Worm (Caenorhabditis elegans): ENCODE data around the gene cab-1.

Gene cab-1

ce11 chrX:12184393-12184792 is 28.3 kb downstream of the cab-1 start:
- TF ChIP-seq aly-1 (tag; optimal IDR thresholded peaks at IDR 0.05): no peak
- no peak for TF ChIP-seq hmg-4 (GFP tag; optimal IDR thresholded peaks at IDR 0.05)
- TF ChIP-seq scrt-1 (GFP tag; IDR thresholded peaks at IDR 0.05): no peak
- no peak for TF ChIP-seq flt-1 (GFP tag; IDR thresholded peaks at IDR 0.05)
- no peak for TF ChIP-seq ets-7 (tag; optimal IDR thresholded peaks at IDR 0.05)
- TF ChIP-seq sea-1 (GFP tag; conservative IDR thresholded peaks at IDR 0.05): no peak
- no peak for TF ChIP-seq pes-1 (GFP tag; IDR thresholded peaks at IDR 0.05)
- no peak for TF ChIP-seq tbx-37 (GFP tag; conservative IDR thresholded peaks at IDR 0.05)
- TF ChIP-seq hmbx-1 (tag; optimal IDR thresholded peaks at IDR 0.05): no peak
- TF ChIP-seq ceh-13 (GFP tag; optimal IDR thresholded peaks at IDR 0.05): no peak
- TF ChIP-seq F13C5.2 (tag; optimal IDR thresholded peaks at IDR 0.05): no peak
- no peak for TF ChIP-seq B0310.2 (tag; optimal IDR thresholded peaks at IDR 0.05)
- TF ChIP-seq tra-4 (tag; optimal IDR thresholded peaks at IDR 0.05): no peak
- TF ChIP-seq ama-1 (optimal IDR thresholded peaks at IDR 0.05): no peak

- no peak for TF ChIP-seq B0310.2 (tag; optimal IDR thresholded peaks at IDR 0.05)
- TF ChIP-seq pes-1 (GFP tag; IDR thresholded peaks at IDR 0.05): peak; percentile 30; the same call in 1 of the 2 replicates
- TF ChIP-seq F13C5.2 (tag; optimal IDR thresholded peaks at IDR 0.05): peak; percentile 25
- TF ChIP-seq ets-7 (tag; optimal IDR thresholded peaks at IDR 0.05): no peak
- TF ChIP-seq hmg-4 (GFP tag; optimal IDR thresholded peaks at IDR 0.05): peak; percentile 2
Measured at ce11 chrX:12182684-12183477, 29.8 kb downstream of the cab-1 start.

ce11 chrX:12181606-12182005 is 31.1 kb downstream of the cab-1 start:
- TF ChIP-seq F13C5.2 (tag; optimal IDR thresholded peaks at IDR 0.05) (no peak), hnd-1 (tag; optimal IDR thresholded peaks at IDR 0.05) (no peak)

- no peak for TF ChIP-seq B0310.2 (tag; optimal IDR thresholded peaks at IDR 0.05)
- no peak for TF ChIP-seq pes-1 (GFP tag; IDR thresholded peaks at IDR 0.05)
Measured at ce11 chrX:12180681-12181080, 32.0 kb downstream of the cab-1 start.

ce11 chrX:12179817-12180384 is 32.8 kb downstream of the cab-1 start:
- no peak for TF ChIP-seq ceh-36 (tag; optimal IDR thresholded peaks at IDR 0.05)
- TF ChIP-seq aly-1 (tag; optimal IDR thresholded peaks at IDR 0.05): no peak
- no peak for TF ChIP-seq F13C5.2 (tag; optimal IDR thresholded peaks at IDR 0.05)
- TF ChIP-seq ceh-13 (GFP tag; optimal IDR thresholded peaks at IDR 0.05): no peak
- no peak for TF ChIP-seq B0310.2 (tag; optimal IDR thresholded peaks at IDR 0.05)
- TF ChIP-seq sea-1 (GFP tag; conservative IDR thresholded peaks at IDR 0.05): no peak
- TF ChIP-seq hmg-4 (GFP tag; optimal IDR thresholded peaks at IDR 0.05): peak; percentile 35

ce11 chrX:12179090-12179488 is 33.6 kb downstream of the cab-1 start:
- TF ChIP-seq pes-1 (GFP tag; IDR thresholded peaks at IDR 0.05) (no peak), ets-7 (tag; optimal IDR thresholded peaks at IDR 0.05) (no peak), ama-1 (optimal IDR thresholded peaks at IDR 0.05) (no peak), aly-1 (tag; optimal IDR thresholded peaks at IDR 0.05) (no peak)

ce11 chrX:12178351-12179089 is 34.2 kb downstream of the cab-1 start:
- TF ChIP-seq hnd-1 (tag; optimal IDR thresholded peaks at IDR 0.05) (no peak), aly-1 (tag; optimal IDR thresholded peaks at IDR 0.05) (no peak), B0310.2 (tag; optimal IDR thresholded peaks at IDR 0.05) (no peak), tbx-11 (GFP tag; IDR thresholded peaks at IDR 0.05) (no peak), sea-1 (GFP tag; conservative IDR thresholded peaks at IDR 0.05) (no peak), hmg-4 (GFP tag; optimal IDR thresholded peaks at IDR 0.05) (no peak), ceh-36 (tag; optimal IDR thresholded peaks at IDR 0.05) (no peak), ets-7 (tag; optimal IDR thresholded peaks at IDR 0.05) (no peak), ceh-13 (GFP tag; optimal IDR thresholded peaks at IDR 0.05) (no peak), ama-1 (optimal IDR thresholded peaks at IDR 0.05) (no peak), tra-4 (tag; optimal IDR thresholded peaks at IDR 0.05) (no peak), hmbx-1 (tag; optimal IDR thresholded peaks at IDR 0.05) (no peak)

- TF ChIP-seq flt-1 (GFP tag; IDR thresholded peaks at IDR 0.05): no peak
Measured at ce11 chrX:12177521-12177920, 35.2 kb downstream of the cab-1 start.

- no peak for TF ChIP-seq tra-4 (tag; optimal IDR thresholded peaks at IDR 0.05)
- TF ChIP-seq hmg-4 (GFP tag; optimal IDR thresholded peaks at IDR 0.05): no peak
- no peak for TF ChIP-seq sea-1 (GFP tag; conservative IDR thresholded peaks at IDR 0.05)
- TF ChIP-seq scrt-1 (GFP tag; IDR thresholded peaks at IDR 0.05): no peak
- TF ChIP-seq ceh-13 (GFP tag; optimal IDR thresholded peaks at IDR 0.05): no peak
- TF ChIP-seq hnd-1 (tag; optimal IDR thresholded peaks at IDR 0.05): no peak
- no peak for TF ChIP-seq tbx-37 (GFP tag; conservative IDR thresholded peaks at IDR 0.05)
- TF ChIP-seq B0310.2 (tag; optimal IDR thresholded peaks at IDR 0.05): no peak
- no peak for TF ChIP-seq hmbx-1 (tag; optimal IDR thresholded peaks at IDR 0.05)
- TF ChIP-seq flt-1 (GFP tag; IDR thresholded peaks at IDR 0.05): no peak
- TF ChIP-seq pes-1 (GFP tag; IDR thresholded peaks at IDR 0.05): no peak
- TF ChIP-seq ets-7 (tag; optimal IDR thresholded peaks at IDR 0.05): no peak
- TF ChIP-seq aly-1 (tag; optimal IDR thresholded peaks at IDR 0.05): no peak
- no peak for TF ChIP-seq ama-1 (optimal IDR thresholded peaks at IDR 0.05)
- TF ChIP-seq tbx-11 (GFP tag; IDR thresholded peaks at IDR 0.05): no peak
- TF ChIP-seq F13C5.2 (tag; optimal IDR thresholded peaks at IDR 0.05): no peak
Measured at ce11 chrX:12176873-12177293, 35.8 kb downstream of the cab-1 start.
